Fruit fly (Drosophila melanogaster): ENCODE results near the gene CG10163.

The CG10163 gene

DNA sequence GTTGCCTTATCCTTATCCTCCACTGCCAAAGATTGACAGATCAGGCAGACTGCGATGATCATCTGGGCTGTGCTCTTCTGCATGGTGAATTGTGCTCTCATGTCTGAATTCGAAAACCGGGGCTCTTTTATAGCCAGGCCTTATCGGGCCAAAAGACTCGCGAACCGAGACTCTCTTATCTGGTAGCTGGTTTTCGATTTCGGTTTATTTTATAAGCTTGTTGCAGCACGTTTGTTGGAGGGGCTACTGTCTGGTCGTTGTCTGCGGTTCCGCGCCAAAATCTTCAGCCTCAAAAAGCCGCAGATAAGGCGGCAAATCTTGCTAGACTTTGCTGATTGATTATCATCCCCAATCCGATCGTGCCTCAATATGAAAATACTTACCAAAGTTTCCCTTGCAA is at the start of gene CG10163:
CG10163 (minus strand) TSS at position 101 of the 400 bp plus-strand sequence.
- TF ChIP-seq Sox14 (GFP tag; optimal IDR thresholded peaks at IDR 0.05) (no peak), Blimp-1 (GFP tag; optimal IDR thresholded peaks at IDR 0.05) (no peak), pdm3 (GFP tag; optimal IDR thresholded peaks at IDR 0.05) (no peak), CG8119 (GFP tag; IDR thresholded peaks at IDR 0.05) (no peak), CG11294 (GFP tag; IDR thresholded peaks at IDR 0.05) (no peak), CG4318 (GFP tag; optimal IDR thresholded peaks at IDR 0.05) (no peak), Met (GFP tag; optimal IDR thresholded peaks at IDR 0.05) (no peak), cyc (GFP tag; optimal IDR thresholded peaks at IDR 0.05) (no peak), Eip93F (GFP tag; optimal IDR thresholded peaks at IDR 0.05) (no peak), Gug (GFP tag; IDR thresholded peaks at IDR 0.05) (no peak), CG32006 (GFP tag; optimal IDR thresholded peaks at IDR 0.05) (no peak), CG11762 (GFP tag; optimal IDR thresholded peaks at IDR 0.05; ENCODE audit: insufficient read depth) (no peak), lz (GFP tag; optimal IDR thresholded peaks at IDR 0.05) (no peak), spab (GFP tag; optimal IDR thresholded peaks at IDR 0.05) (no peak)

dm6 chr3L:6307298-6307697 is 48.7 kb upstream of the CG10163 start:
- no peak for TF ChIP-seq Eip75B (GFP tag; optimal IDR thresholded peaks at IDR 0.05)
- no peak for TF ChIP-seq Sox15 (GFP tag; optimal IDR thresholded peaks at IDR 0.05)
- no peak for TF ChIP-seq CG6854 (GFP tag; optimal IDR thresholded peaks at IDR 0.05)
- TF ChIP-seq Eip78C (GFP tag): peak; percentile 84
- TF ChIP-seq Hr39 (GFP tag; optimal IDR thresholded peaks at IDR 0.05): no peak
- TF ChIP-seq CG10669 (GFP tag; optimal IDR thresholded peaks at IDR 0.05): no peak
- TF ChIP-seq CG3919 (GFP tag; optimal IDR thresholded peaks at IDR 0.05): peak; percentile 28
- TF ChIP-seq Smox (GFP tag; optimal IDR thresholded peaks at IDR 0.05): no peak
- TF ChIP-seq CG6792 (GFP tag; optimal IDR thresholded peaks at IDR 0.05): no peak
- TF ChIP-seq CG7368 (GFP tag; optimal IDR thresholded peaks at IDR 0.05): no peak
- TF ChIP-seq CG32006 (GFP tag; optimal IDR thresholded peaks at IDR 0.05): peak; percentile 64
- peak; percentile 81 for TF ChIP-seq CG15336 (GFP tag; IDR thresholded peaks at IDR 0.05)
- peak; percentile 59 for TF ChIP-seq eg (GFP tag; IDR thresholded peaks at IDR 0.05)
- peak; percentile 14 for TF ChIP-seq acj6 (GFP tag; optimal IDR thresholded peaks at IDR 0.05)
- peak; percentile 23 for TF ChIP-seq CG10631 (GFP tag; optimal IDR thresholded peaks at IDR 0.05)
- peak; percentile 6 for TF ChIP-seq CG6276 (GFP tag; optimal IDR thresholded peaks at IDR 0.05)
- no peak for TF ChIP-seq Met (GFP tag; optimal IDR thresholded peaks at IDR 0.05)
- TF ChIP-seq topi (GFP tag; optimal IDR thresholded peaks at IDR 0.05): no peak
- TF ChIP-seq Hr38 (GFP tag; optimal IDR thresholded peaks at IDR 0.05): no peak
- TF ChIP-seq CG8119 (GFP tag; IDR thresholded peaks at IDR 0.05): peak; percentile 73
- TF ChIP-seq Sox102F (GFP tag; optimal IDR thresholded peaks at IDR 0.05): no peak
- TF ChIP-seq ss (GFP tag; optimal IDR thresholded peaks at IDR 0.05): no peak
- TF ChIP-seq CG16779 (tag; optimal IDR thresholded peaks at IDR 0.05): no peak
- TF ChIP-seq CG6163 (GFP tag; IDR thresholded peaks at IDR 0.05): peak; percentile 63; the same call in 2 of the 3 replicates
- peak; percentile 28 for TF ChIP-seq Gug (GFP tag; IDR thresholded peaks at IDR 0.05)
- TF ChIP-seq pdm3 (GFP tag; optimal IDR thresholded peaks at IDR 0.05): peak; percentile 33
- no peak for TF ChIP-seq Blimp-1 (GFP tag; optimal IDR thresholded peaks at IDR 0.05)
- peak in 1 of 2 experiments; percentile 47 for TF ChIP-seq salr (GFP tag; optimal IDR thresholded peaks at IDR 0.05)
- TF ChIP-seq vri (GFP tag; optimal IDR thresholded peaks at IDR 0.05): no peak
- TF ChIP-seq lz (GFP tag; optimal IDR thresholded peaks at IDR 0.05): no peak
- no peak for TF ChIP-seq esn (GFP tag; optimal IDR thresholded peaks at IDR 0.05)
- peak; percentile 42 for TF ChIP-seq CG4318 (GFP tag; optimal IDR thresholded peaks at IDR 0.05)
- peak; percentile 9 for TF ChIP-seq Sox14 (GFP tag; optimal IDR thresholded peaks at IDR 0.05)
- peak; percentile 37 for TF ChIP-seq OdsH (GFP tag; optimal IDR thresholded peaks at IDR 0.05)
- TF ChIP-seq svp (GFP tag): no peak
- TF ChIP-seq CG3032 (tag; optimal IDR thresholded peaks at IDR 0.05): no peak
- no peak for TF ChIP-seq CG6808 (GFP tag; optimal IDR thresholded peaks at IDR 0.05)
- TF ChIP-seq cyc (GFP tag; optimal IDR thresholded peaks at IDR 0.05): no peak
- TF ChIP-seq CG11762 (GFP tag; optimal IDR thresholded peaks at IDR 0.05; ENCODE audit: insufficient read depth): no peak
- TF ChIP-seq CG1621 (tag; optimal IDR thresholded peaks at IDR 0.05): no peak
- no peak for TF ChIP-seq dsx (GFP tag; optimal IDR thresholded peaks at IDR 0.05; ENCODE audit: poor library complexity, severe bottlenecking)
- peak; percentile 30 for TF ChIP-seq achi (GFP tag; optimal IDR thresholded peaks at IDR 0.05)
- TF ChIP-seq CG8319 (GFP tag; optimal IDR thresholded peaks at IDR 0.05): no peak
- no peak for TF ChIP-seq Ets21C (GFP tag; optimal IDR thresholded peaks at IDR 0.05)
- TF ChIP-seq CG11294 (GFP tag; IDR thresholded peaks at IDR 0.05): peak; percentile 37; the same call in 1 of the 2 replicates
- TF ChIP-seq Lpt (GFP tag; optimal IDR thresholded peaks at IDR 0.05): peak; percentile 31

All from whole organism, prepupa.